Worm (Caenorhabditis elegans) whole organism, dauer: Measurements from ENCODE around the gene wrt-8.

Experiments used
- unc-62 ChIP-seq: sonication (generic microtip); optimal IDR thresholded peaks from 2 replicates; lab custom pipeline; 2017; ENCODE audit warnings: missing biosample characterization, missing genetic modification reagents, missing genetic modification characterization

Gene wrt-8

ce11 chrV:15305502-15305901 is 38.9 kb downstream of the wrt-8 start, which contains the start of gene T26H8.5:
Gene T26H8.5, minus strand, starts transcription at chrV:15305602.
- TF ChIP-seq unc-62 (GFP tag; lab: Kevin White, UChicago): no peak

- no peak for TF ChIP-seq unc-62 (GFP tag; lab: Kevin White, UChicago)
Observed at ce11 chrV:15303625-15304024, 40.8 kb downstream of the wrt-8 start, which contains the start of gene srx-48. Gene srx-48, minus strand, starts transcription at chrV:15303725.

ce11 chrV:15298597-15298996 is 45.8 kb downstream of the wrt-8 start, which contains the start of gene cpr-3:
Gene cpr-3, minus strand, starts transcription at chrV:15298700.
- TF ChIP-seq unc-62 (GFP tag; lab: Kevin White, UChicago): no peak

DNA sequence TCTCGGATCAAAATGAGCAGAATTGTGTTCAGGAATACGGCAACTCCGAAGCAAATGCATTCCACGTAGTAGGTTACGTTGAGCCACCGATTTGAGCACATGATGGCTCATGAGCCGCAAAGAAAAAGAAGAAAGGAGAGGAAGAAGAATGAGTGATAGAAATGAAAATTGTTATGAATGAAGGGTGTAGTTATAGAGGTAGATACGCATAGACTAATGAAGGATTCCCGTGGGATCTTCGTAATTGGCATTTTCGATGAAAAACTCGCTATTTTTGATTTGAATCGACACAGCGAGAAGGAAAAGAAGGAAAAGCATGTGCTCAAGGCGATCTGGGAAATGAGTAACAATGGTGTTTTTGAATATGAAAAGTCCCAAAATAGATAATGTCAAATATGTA is 50.5 kb downstream of the wrt-8 start, which contains the start of gene str-96:
str-96 (minus strand) TSS at position 101 of the 400 bp plus-strand sequence.
- TF ChIP-seq unc-62 (GFP tag; lab: Kevin White, UChicago): no peak
